Fruit fly (Drosophila melanogaster) whole organism, wandering third instar larva: ENCODE data around the gene 5PtaseI.

Source experiments
- Abd-B ChIP-seq: fragments of >200 bp; optimal IDR thresholded peaks from 2 replicates; lab custom pipeline; 2017; ENCODE audit warnings: missing biosample characterization, missing genetic modification characterization
- CG9705 ChIP-seq: fragments of 200-800 bp; sonication (Bioruptor generic); optimal IDR thresholded peaks from 2 replicates; lab custom pipeline; 2018; ENCODE audit warnings: missing biosample characterization, mild to moderate bottlenecking, missing genetic modification characterization
- CrebA ChIP-seq: fragments of 200-800 bp; sonication (Bioruptor generic); optimal IDR thresholded peaks from 2 replicates; lab custom pipeline; 2016; ENCODE audit warnings: missing biosample characterization, mild to moderate bottlenecking, missing genetic modification characterization, borderline replicate concordance
- Dfd ChIP-seq: fragments of >200 bp; optimal IDR thresholded peaks from 2 replicates; lab custom pipeline; 2017; ENCODE audit warnings: missing biosample characterization, missing genetic modification characterization
- Dif ChIP-seq: fragments of 200-275, 200-300 bp; sonication (Bioruptor generic); optimal IDR thresholded peaks from 2 replicates; lab custom pipeline; 2018; ENCODE audit warnings: missing biosample characterization, missing genetic modification characterization; ENCODE audit not compliant: partially characterized antibody
- GATAd ChIP-seq: sonication (Bioruptor generic); optimal IDR thresholded peaks from 2 replicates; lab custom pipeline; 2016; ENCODE audit warnings: missing biosample characterization, missing genetic modification characterization
- HLH106 ChIP-seq: fragments of 200-800 bp; optimal IDR thresholded peaks from 3 replicates; lab custom pipeline; 2019; ENCODE audit warnings: missing biosample characterization, mild to moderate bottlenecking, missing genetic modification characterization, moderate library complexity
- Hnf4 ChIP-seq: fragments of 200-800 bp; sonication (Bioruptor generic); optimal IDR thresholded peaks from 2 replicates; lab custom pipeline; 2016; ENCODE audit warnings: missing biosample characterization, mild to moderate bottlenecking, missing genetic modification characterization
- Hr83 ChIP-seq: fragments of 200-300 bp; sonication (Bioruptor generic); optimal IDR thresholded peaks from 2 replicates; lab custom pipeline; 2016; ENCODE audit warnings: missing biosample characterization, mild to moderate bottlenecking, missing genetic modification characterization, moderate library complexity; ENCODE audit not compliant: poor library complexity, severe bottlenecking
- Jra ChIP-seq: sonication (Bioruptor generic); optimal IDR thresholded peaks from 2 replicates; lab custom pipeline; 2016; ENCODE audit warnings: missing biosample characterization, missing genetic modification characterization
- Mio ChIP-seq: sonication (Bioruptor generic); optimal IDR thresholded peaks from 2 replicates; lab custom pipeline; 2016; ENCODE audit warnings: missing biosample characterization, missing genetic modification characterization
- Myc ChIP-seq: fragments of >200 bp; optimal IDR thresholded peaks from 2 replicates; lab custom pipeline; 2017
- N ChIP-seq: fragments of >200 bp; optimal IDR thresholded peaks from 2 replicates; lab custom pipeline; 2018; ENCODE audit warnings: missing biosample characterization, missing external identifiers, missing genetic modification characterization
- OdsH ChIP-seq: fragments of 200-800 bp; sonication (Bioruptor generic); optimal IDR thresholded peaks from 2 replicates; lab custom pipeline; 2016; ENCODE audit warnings: missing biosample characterization, mild to moderate bottlenecking, missing genetic modification characterization
- Rel ChIP-seq, 2 experiments: fragments of 200-800 bp; sonication (Bioruptor generic) in 1 of 2; optimal IDR thresholded peaks; 2 replicates in 1 of 2; 3 replicates in 1 of 2; lab custom pipeline; 2016 to 2019; ENCODE audit warnings: mild to moderate bottlenecking in 2 of 2, missing biosample characterization in 2 of 2, missing genetic modification characterization in 2 of 2, moderate library complexity in 1 of 2
- Sp1 ChIP-seq: fragments of 200-800 bp; sonication (Bioruptor generic); optimal IDR thresholded peaks from 3 replicates; lab custom pipeline; 2019; ENCODE audit warnings: missing biosample characterization, mild to moderate bottlenecking, missing genetic modification characterization, moderate library complexity
- Vsx2 ChIP-seq: fragments of 200-300, 225-300 bp; sonication (Bioruptor generic); optimal IDR thresholded peaks from 2 replicates; lab custom pipeline; 2018; ENCODE audit warnings: missing biosample characterization, missing genetic modification characterization; ENCODE audit not compliant: partially characterized antibody
- brk ChIP-seq: fragments of 200-800 bp; sonication (Bioruptor generic); optimal IDR thresholded peaks from 2 replicates; lab custom pipeline; 2016; ENCODE audit warnings: missing biosample characterization, mild to moderate bottlenecking, missing genetic modification characterization
- dl ChIP-seq, 2 experiments: fragments of 175-275, 200-275 bp in 1 of 2; fragments of 200-275 bp in 1 of 2; sonication (Bioruptor generic); optimal IDR thresholded peaks; lab custom pipeline; 2018; ENCODE audit warnings: mild to moderate bottlenecking in 2 of 2, missing biosample characterization in 2 of 2, missing genetic modification characterization in 2 of 2, moderate library complexity in 2 of 2; ENCODE audit not compliant: partially characterized antibody in 2 of 2, insufficient read depth in 1 of 2
- dmrt93B ChIP-seq: fragments of 200-800 bp; sonication (Bioruptor generic); optimal IDR thresholded peaks from 2 replicates; lab custom pipeline; 2018; ENCODE audit warnings: missing biosample characterization, mild to moderate bottlenecking, missing genetic modification characterization
- dsf ChIP-seq: sonication (Bioruptor generic); optimal IDR thresholded peaks from 2 replicates; lab custom pipeline; 2016; ENCODE audit warnings: missing biosample characterization, missing genetic modification characterization, borderline replicate concordance
- ey ChIP-seq: fragments of 200-800 bp; sonication (Bioruptor generic); optimal IDR thresholded peaks from 2 replicates; lab custom pipeline; 2016; ENCODE audit warnings: missing biosample characterization, missing genetic modification characterization
- fru ChIP-seq: fragments of 200-800 bp; sonication (Bioruptor generic); optimal IDR thresholded peaks from 3 replicates; lab custom pipeline; 2016; ENCODE audit warnings: missing biosample characterization, mild to moderate bottlenecking, missing genetic modification characterization
- h ChIP-seq: fragments of 200-800 bp; sonication (Bioruptor generic); optimal IDR thresholded peaks from 3 replicates; lab custom pipeline; 2016; ENCODE audit warnings: missing biosample characterization, mild to moderate bottlenecking, missing genetic modification characterization
- jim ChIP-seq: fragments of 175-275, 200-325 bp; sonication (Bioruptor generic); optimal IDR thresholded peaks from 2 replicates; lab custom pipeline; 2016; ENCODE audit warnings: missing biosample characterization, mild to moderate bottlenecking, missing genetic modification characterization
- pan ChIP-seq: fragments of >200 bp; optimal IDR thresholded peaks from 2 replicates; lab custom pipeline; 2017
- psq ChIP-seq: fragments of 200-800 bp; sonication (Bioruptor generic); optimal IDR thresholded peaks from 3 replicates; lab custom pipeline; 2017; ENCODE audit warnings: missing biosample characterization, mild to moderate bottlenecking, missing genetic modification characterization, moderate library complexity
- rgr ChIP-seq: fragments of 200-800 bp; sonication (Bioruptor generic); optimal IDR thresholded peaks from 3 replicates; lab custom pipeline; 2016; ENCODE audit warnings: missing biosample characterization, mild to moderate bottlenecking, missing genetic modification characterization
- sage ChIP-seq: fragments of 200-800 bp; sonication (Bioruptor generic); optimal IDR thresholded peaks from 2 replicates; lab custom pipeline; 2016; ENCODE audit warnings: missing biosample characterization, mild to moderate bottlenecking, missing genetic modification characterization
- sv ChIP-seq: fragments of 200-800 bp; sonication (Bioruptor generic); optimal IDR thresholded peaks from 3 replicates; lab custom pipeline; 2016; ENCODE audit warnings: missing biosample characterization, missing genetic modification characterization
- tai ChIP-seq: sonication (Bioruptor generic); optimal IDR thresholded peaks from 2 replicates; lab custom pipeline; 2016; ENCODE audit warnings: missing biosample characterization, missing genetic modification characterization
- woc ChIP-seq: sonication (Bioruptor generic); optimal IDR thresholded peaks from 2 replicates; lab custom pipeline; 2016; ENCODE audit warnings: missing biosample characterization, mild to moderate bottlenecking, missing genetic modification characterization

Gene 5PtaseI

DNA sequence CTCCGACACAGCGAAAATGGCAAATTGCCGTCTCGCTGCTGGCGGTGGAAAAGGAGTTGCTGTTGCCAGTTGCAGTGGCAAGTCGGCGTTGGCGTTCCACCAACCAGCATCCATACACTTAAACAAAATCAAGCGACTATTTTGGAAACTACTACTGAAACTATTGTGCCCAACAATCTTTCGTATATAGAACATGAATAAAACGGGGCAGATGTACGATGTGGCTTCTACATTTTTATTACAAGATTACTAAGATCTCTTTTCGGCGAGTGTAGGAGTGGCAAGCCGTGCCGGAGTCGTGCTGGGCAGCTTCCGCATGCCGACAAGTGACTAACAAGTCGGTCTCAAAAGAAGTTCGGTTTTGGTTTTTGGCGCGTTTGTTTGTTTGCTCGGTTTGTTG is 48.4 kb downstream of the 5PtaseI start:
- TF ChIP-seq h (GFP tag; lab: Kevin White, UChicago) (peak; percentile 52), dmrt93B (peak; percentile 7), Hr83 (no peak), Vsx2 (GFP tag; lab: Kevin White, UChicago) (no peak), CrebA (GFP tag; lab: Kevin White, UChicago) (no peak), Myc (lab: Kevin White, UChicago) (no peak), dl (GFP tag; optimal IDR thresholded peaks at IDR 0.05; lab: Kevin White, UChicago; ENCODE audit: insufficient read depth in 1 of 2, partially characterized antibody in 2 of 2) (no peak), Rel (GFP tag; optimal IDR thresholded peaks at IDR 0.05; lab: Kevin White, UChicago) (no peak), Rel (tag; optimal IDR thresholded peaks at IDR 0.05; lab: Kevin White, UChicago) (no peak), tai (GFP tag; lab: Kevin White, UChicago) (no peak), HLH106 (tag; lab: Kevin White, UChicago) (peak; percentile 29), Hnf4 (no peak), OdsH (GFP tag; lab: Kevin White, UChicago) (no peak), Abd-B (no peak), Jra (GFP tag; lab: Kevin White, UChicago) (no peak), sv (no peak), pan (no peak), Dif (GFP tag; lab: Kevin White, UChicago) (no peak), sage (GFP tag; lab: Kevin White, UChicago) (no peak), fru (GFP tag; lab: Kevin White, UChicago) (peak; percentile 39), ey (peak; percentile 23), brk (GFP tag; lab: Kevin White, UChicago) (no peak), GATAd (GFP tag; lab: Kevin White, UChicago) (no peak), rgr (peak; percentile 32), Sp1 (peak; percentile 18), psq (GFP tag; lab: Kevin White, UChicago) (no peak), dsf (GFP tag; lab: Kevin White, UChicago) (no peak), CG9705 (GFP tag; lab: Kevin White, UChicago) (no peak), jim (GFP tag; lab: Kevin White, UChicago) (no peak), Mio (GFP tag; lab: Kevin White, UChicago) (no peak), Dfd (no peak), N (GFP tag; lab: Kevin White, UChicago) (no peak), woc (peak; percentile 4)
- TF ChIP-seq, all 38 proteins: peak for 8
